Fruit fly (Drosophila melanogaster) S2 (cell line): Measurements from ENCODE around the gene Vps37B.

Experiments
- CG8478 ChIP-seq: fragments of >200 bp; optimal IDR thresholded peaks from 2 replicates; lab custom pipeline; 2018
- CTCF ChIP-seq, 2 experiments: fragments of >200 bp; optimal IDR thresholded peaks; 2 replicates each; lab custom pipeline; 2018

DNA sequence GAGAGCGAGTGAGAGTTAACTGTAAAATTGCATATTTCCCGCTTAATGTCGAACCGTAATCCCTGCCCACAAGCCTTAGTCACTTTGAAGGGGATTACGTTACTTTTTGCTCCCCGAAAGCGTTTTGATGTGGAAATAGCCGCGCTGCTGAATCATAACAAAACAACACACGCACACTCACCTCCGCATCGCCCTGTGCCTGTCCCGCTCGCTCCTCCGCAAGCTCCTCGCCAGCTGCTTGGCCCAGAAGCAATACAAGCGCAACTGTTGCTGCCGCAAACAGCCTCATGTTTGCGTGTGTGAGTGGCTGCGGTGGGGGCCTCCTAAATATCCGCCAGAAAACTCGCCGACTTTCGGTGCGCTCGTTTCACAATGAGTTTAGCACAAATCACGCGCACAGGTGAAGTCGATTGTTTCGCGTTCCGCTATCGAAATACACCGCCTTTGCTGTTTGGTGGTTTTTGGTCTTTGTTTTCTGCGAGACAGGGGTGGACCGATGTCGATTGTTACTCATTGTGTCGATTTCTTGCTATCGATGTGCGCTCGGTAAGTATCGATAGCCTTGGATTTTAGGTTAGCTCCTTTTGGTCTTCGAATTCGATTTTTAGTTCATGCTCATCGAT is 25.4 kb downstream of the Vps37B start, which contains the start of gene CtsF:
- TF ChIP-seq CG8478 (lab: Kevin White, UChicago), result no peak
- TF ChIP-seq CTCF (optimal IDR thresholded peaks at IDR 0.05; lab: Kevin White, UChicago), result no peak
